Worm (Caenorhabditis elegans) whole organism, early embryonic: ENCODE data around the gene C03G6.21.

Source experiments
- B0310.2 ChIP-seq: sonication (generic microtip); optimal IDR thresholded peaks from 2 replicates; lab custom pipeline; 2016; ENCODE audit warnings: mild to moderate bottlenecking, missing genetic modification characterization, missing compliant biosample characterization
- F13C5.2 ChIP-seq: sonication (generic microtip); optimal IDR thresholded peaks from 2 replicates; lab custom pipeline; 2017; ENCODE audit warnings: mild to moderate bottlenecking, missing genetic modification characterization, inconsistent platforms, missing compliant biosample characterization
- aly-1 ChIP-seq: sonication (generic microtip); optimal IDR thresholded peaks from 2 replicates; lab custom pipeline; 2016; ENCODE audit warnings: missing genetic modification characterization, missing compliant biosample characterization
- ama-1 ChIP-seq: fragments of 150-350 bp; optimal IDR thresholded peaks from 2 replicates; lab custom pipeline; 2014
- ceh-13 ChIP-seq: fragments of 200-800 bp; sonication (Bioruptor generic); optimal IDR thresholded peaks from 2 replicates; lab custom pipeline; 2018; ENCODE audit warnings: mild to moderate bottlenecking, missing genetic modification characterization, missing compliant biosample characterization
- ceh-36 ChIP-seq: sonication (generic microtip); optimal IDR thresholded peaks from 2 replicates; lab custom pipeline; 2016; ENCODE audit warnings: missing genetic modification characterization, inconsistent platforms, missing compliant biosample characterization
- ets-7 ChIP-seq: sonication (generic microtip); optimal IDR thresholded peaks from 2 replicates; lab custom pipeline; 2016; ENCODE audit warnings: missing genotype, missing genetic modification characterization, missing compliant biosample characterization
- flt-1 ChIP-seq: fragments of 200-800 bp; sonication (Bioruptor generic); IDR thresholded peaks from 2 replicates; pipeline ENCODE4 v1.3.6; 2022; ENCODE audit warnings: missing genetic modification characterization, missing compliant biosample characterization
- hmbx-1 ChIP-seq: sonication (generic microtip); optimal IDR thresholded peaks from 2 replicates; lab custom pipeline; 2016; ENCODE audit warnings: mild to moderate bottlenecking, missing genetic modification characterization, missing compliant biosample characterization
- hmg-4 ChIP-seq: fragments of 200-800 bp; sonication (Bioruptor generic); optimal IDR thresholded peaks from 2 replicates; lab custom pipeline; 2018; ENCODE audit warnings: mild to moderate bottlenecking, missing genetic modification characterization, missing compliant biosample characterization
- hnd-1 ChIP-seq: sonication (generic microtip); optimal IDR thresholded peaks from 2 replicates; lab custom pipeline; 2016; ENCODE audit warnings: missing genetic modification characterization, missing compliant biosample characterization
- pes-1 ChIP-seq: fragments of 200-800 bp; sonication (Bioruptor generic); IDR thresholded peaks from 2 replicates; pipeline ENCODE4 v1.3.6; 2022; ENCODE audit warnings: missing genetic modification reagents, missing genetic modification characterization, missing compliant biosample characterization
- scrt-1 ChIP-seq: fragments of 200-800 bp; sonication (Bioruptor generic); IDR thresholded peaks from 2 replicates; pipeline ENCODE4 v1.3.6; 2022; ENCODE audit warnings: missing genetic modification characterization, missing compliant biosample characterization
- sea-1 ChIP-seq: fragments of 200-800 bp; sonication (Bioruptor generic); conservative IDR thresholded peaks from 2 replicates; pipeline ENCODE4 v1.3.6; 2022; ENCODE audit warnings: missing genetic modification characterization, missing compliant biosample characterization
- tbx-11 ChIP-seq: fragments of 200-800 bp; sonication (Bioruptor generic); IDR thresholded peaks from 2 replicates; pipeline ENCODE4 v1.3.6; 2022; ENCODE audit warnings: missing genetic modification characterization, missing compliant biosample characterization
- tbx-37 ChIP-seq: fragments of 200-800 bp; sonication (Bioruptor generic); conservative IDR thresholded peaks from 2 replicates; pipeline ENCODE4 v1.3.6; 2022; ENCODE audit warnings: missing genetic modification reagents, missing genetic modification characterization, missing compliant biosample characterization
- tra-4 ChIP-seq: sonication (generic microtip); optimal IDR thresholded peaks from 2 replicates; lab custom pipeline; 2017; ENCODE audit warnings: missing genetic modification characterization, missing compliant biosample characterization

C03G6.21 gene

ce11 chrV:7389771-7390170 lies 33.2 kb upstream of the C03G6.21 start, which contains the start of gene C02H6.1:
C02H6.1 (minus strand) TSS chrV:7389871.
- TF ChIP-seq ama-1 (lab: Kevin White, UChicago) (no peak), pes-1 (GFP tag; lab: Robert Waterston, UW) (no peak), flt-1 (GFP tag; lab: Robert Waterston, UW) (no peak), ceh-13 (GFP tag; lab: Kevin White, UChicago) (no peak), tbx-11 (GFP tag; lab: Robert Waterston, UW) (no peak), tbx-37 (GFP tag; lab: Robert Waterston, UW) (no peak), B0310.2 (no peak)

- TF ChIP-seq flt-1 (GFP tag; lab: Robert Waterston, UW) (no peak), ets-7 (tag; lab: Kevin White, UChicago) (no peak), ama-1 (lab: Kevin White, UChicago) (no peak), aly-1 (tag; lab: Kevin White, UChicago) (no peak), hmbx-1 (tag; lab: Kevin White, UChicago) (no peak), scrt-1 (GFP tag; lab: Robert Waterston, UW) (no peak), pes-1 (GFP tag; lab: Robert Waterston, UW) (no peak), hmg-4 (no peak), tbx-37 (GFP tag; lab: Robert Waterston, UW) (no peak), B0310.2 (no peak), sea-1 (GFP tag; lab: Robert Waterston, UW) (no peak), tra-4 (no peak), ceh-36 (tag; lab: Kevin White, UChicago) (no peak), tbx-11 (GFP tag; lab: Robert Waterston, UW) (no peak)
Observed at ce11 chrV:7387755-7388154, 31.2 kb upstream of the C03G6.21 start, which contains the start of gene C02H6.3. C02H6.3 (minus strand) TSS chrV:7387855.

ce11 chrV:7386052-7386573 lies 29.5 kb upstream of the C03G6.21 start, which contains the start of gene srp-6:
srp-6 (minus strand) TSS chrV:7386102.
- no peak for TF ChIP-seq hnd-1
- no peak for TF ChIP-seq B0310.2
- TF ChIP-seq F13C5.2 (tag; lab: Kevin White, UChicago), result no peak
- TF ChIP-seq tbx-11 (GFP tag; lab: Robert Waterston, UW), result no peak
- TF ChIP-seq ets-7 (tag; lab: Kevin White, UChicago), result no peak
- TF ChIP-seq tra-4, result no peak
- TF ChIP-seq ceh-36 (tag; lab: Kevin White, UChicago), result no peak
- TF ChIP-seq pes-1 (GFP tag; lab: Robert Waterston, UW), result no peak
- TF ChIP-seq aly-1 (tag; lab: Kevin White, UChicago), result no peak

ce11 chrV:7381008-7381407 lies 24.4 kb upstream of the C03G6.21 start, which contains the start of gene C03G6.17:
C03G6.17 (minus strand) TSS chrV:7381108.
- TF ChIP-seq sea-1 (GFP tag; lab: Robert Waterston, UW), result no peak
- no peak for TF ChIP-seq aly-1 (tag; lab: Kevin White, UChicago)
- TF ChIP-seq ama-1 (lab: Kevin White, UChicago), result no peak
- no peak for TF ChIP-seq hmg-4
- TF ChIP-seq scrt-1 (GFP tag; lab: Robert Waterston, UW), result no peak
- TF ChIP-seq tbx-37 (GFP tag; lab: Robert Waterston, UW), result no peak
- TF ChIP-seq ets-7 (tag; lab: Kevin White, UChicago), result no peak
- no peak for TF ChIP-seq ceh-13 (GFP tag; lab: Kevin White, UChicago)
- TF ChIP-seq tra-4, result no peak
- TF ChIP-seq hnd-1, result no peak
- no peak for TF ChIP-seq flt-1 (GFP tag; lab: Robert Waterston, UW)
- TF ChIP-seq pes-1 (GFP tag; lab: Robert Waterston, UW), result no peak
- TF ChIP-seq hmbx-1 (tag; lab: Kevin White, UChicago), result no peak
- no peak for TF ChIP-seq tbx-11 (GFP tag; lab: Robert Waterston, UW)
- TF ChIP-seq F13C5.2 (tag; lab: Kevin White, UChicago), result no peak
- TF ChIP-seq B0310.2, result no peak
- no peak for TF ChIP-seq ceh-36 (tag; lab: Kevin White, UChicago)

ce11 chrV:7379384-7379783 lies 22.8 kb upstream of the C03G6.21 start, which contains the start of gene srsx-24:
srsx-24 (minus strand) TSS chrV:7379484.
- no peak for TF ChIP-seq F13C5.2 (tag; lab: Kevin White, UChicago)
- TF ChIP-seq aly-1 (tag; lab: Kevin White, UChicago), result no peak
- no peak for TF ChIP-seq ceh-36 (tag; lab: Kevin White, UChicago)
- no peak for TF ChIP-seq ets-7 (tag; lab: Kevin White, UChicago)
- no peak for TF ChIP-seq hnd-1
- no peak for TF ChIP-seq pes-1 (GFP tag; lab: Robert Waterston, UW)
- TF ChIP-seq ama-1 (lab: Kevin White, UChicago), result no peak
- TF ChIP-seq tbx-11 (GFP tag; lab: Robert Waterston, UW), result no peak
- no peak for TF ChIP-seq flt-1 (GFP tag; lab: Robert Waterston, UW)
- TF ChIP-seq scrt-1 (GFP tag; lab: Robert Waterston, UW), result no peak
- TF ChIP-seq sea-1 (GFP tag; lab: Robert Waterston, UW), result no peak
- TF ChIP-seq B0310.2, result no peak

- no peak for TF ChIP-seq sea-1 (GFP tag; lab: Robert Waterston, UW)
- TF ChIP-seq tbx-11 (GFP tag; lab: Robert Waterston, UW), result no peak
- TF ChIP-seq tra-4, result no peak
Observed at ce11 chrV:7374090-7374489, 17.5 kb upstream of the C03G6.21 start, which contains the start of gene srx-56. srx-56 (plus strand) TSS chrV:7374390.

- TF ChIP-seq ama-1 (lab: Kevin White, UChicago) (no peak), flt-1 (GFP tag; lab: Robert Waterston, UW) (no peak), ceh-13 (GFP tag; lab: Kevin White, UChicago) (no peak), F13C5.2 (tag; lab: Kevin White, UChicago) (no peak), tra-4 (no peak), ets-7 (tag; lab: Kevin White, UChicago) (no peak), B0310.2 (no peak), sea-1 (GFP tag; lab: Robert Waterston, UW) (no peak), hnd-1 (no peak), scrt-1 (GFP tag; lab: Robert Waterston, UW) (no peak), aly-1 (tag; lab: Kevin White, UChicago) (no peak), hmg-4 (no peak), ceh-36 (tag; lab: Kevin White, UChicago) (no peak), tbx-37 (GFP tag; lab: Robert Waterston, UW) (no peak), pes-1 (GFP tag; lab: Robert Waterston, UW) (no peak), tbx-11 (GFP tag; lab: Robert Waterston, UW) (no peak), hmbx-1 (tag; lab: Kevin White, UChicago) (no peak)
Observed at ce11 chrV:7369578-7369977, 13.0 kb upstream of the C03G6.21 start, which contains the start of gene srj-14. srj-14 (plus strand) TSS chrV:7369708.
